Fruit fly (Drosophila melanogaster) whole organism, embryonic: ENCODE measurements around the gene CG32425.

Experiments
- ATbp ChIP-seq: fragments of 200-800 bp; sonication (Bioruptor generic); optimal IDR thresholded peaks from 2 replicates; lab custom pipeline; 2017; ENCODE audit warnings: missing biosample characterization, mild to moderate bottlenecking, missing genetic modification characterization, missing genetic modification reagents
- Abd-B ChIP-seq: fragments of 200-800 bp; sonication (Bioruptor generic); optimal IDR thresholded peaks from 2 replicates; lab custom pipeline; 2018; ENCODE audit warnings: missing biosample characterization, mild to moderate bottlenecking, missing genetic modification characterization, moderate library complexity
- CG10959 ChIP-seq: fragments of 200-800 bp; sonication (Bioruptor generic); IDR thresholded peaks from 2 replicates; pipeline ENCODE4 v1.3.6; 2022; ENCODE audit warnings: missing biosample characterization, missing genetic modification characterization
- CG11398 ChIP-seq: fragments of 200-800 bp; sonication (Bioruptor generic); optimal IDR thresholded peaks from 2 replicates; lab custom pipeline; 2016; ENCODE audit warnings: missing biosample characterization, missing genetic modification characterization
- CG12236 ChIP-seq: fragments of 200-800 bp; sonication (Bioruptor generic); optimal IDR thresholded peaks from 2 replicates; lab custom pipeline; 2016; ENCODE audit warnings: missing biosample characterization, missing genetic modification characterization
- CG12942 ChIP-seq: fragments of 200-800 bp; sonication (Bioruptor generic); optimal IDR thresholded peaks from 3 replicates; lab custom pipeline; 2016; ENCODE audit warnings: missing biosample characterization, missing genetic modification characterization
- CG14014 ChIP-seq: fragments of 200-800 bp; sonication (Bioruptor generic); IDR thresholded peaks from 2 replicates; pipeline ENCODE4 v1.3.6; 2022; ENCODE audit warnings: missing biosample characterization, missing genetic modification characterization
- CG18476 ChIP-seq: fragments of 200-800 bp; sonication (Bioruptor generic); optimal IDR thresholded peaks from 2 replicates; lab custom pipeline; 2016; ENCODE audit warnings: missing biosample characterization, mild to moderate bottlenecking, missing genetic modification characterization
- CG2116 ChIP-seq: fragments of 200-800 bp; sonication (Bioruptor generic); optimal IDR thresholded peaks from 3 replicates; lab custom pipeline; 2018; ENCODE audit warnings: missing biosample characterization, mild to moderate bottlenecking, missing genetic modification characterization
- CG2678 ChIP-seq: fragments of 200-800 bp; sonication (Bioruptor generic); optimal IDR thresholded peaks from 3 replicates; lab custom pipeline; 2019; ENCODE audit warnings: missing biosample characterization, mild to moderate bottlenecking, missing genetic modification characterization, moderate library complexity
- CG3163 ChIP-seq: fragments of 200-800 bp; sonication (Bioruptor generic); optimal IDR thresholded peaks from 3 replicates; lab custom pipeline; 2016; ENCODE audit warnings: missing biosample characterization, missing genetic modification characterization
- CG32532 ChIP-seq: fragments of 200-800 bp; sonication (Bioruptor generic); IDR thresholded peaks from 2 replicates; pipeline ENCODE4 v1.3.6; 2022; ENCODE audit warnings: missing biosample characterization, missing genetic modification characterization
- CG32772 ChIP-seq: fragments of 200-800 bp; sonication (Bioruptor generic); IDR thresholded peaks from 2 replicates; pipeline ENCODE4 v1.3.6; 2022; ENCODE audit warnings: missing biosample characterization, missing genetic modification characterization
- CG3847 ChIP-seq: fragments of 200-800 bp; sonication (Bioruptor generic); IDR thresholded peaks from 2 replicates; pipeline ENCODE4 v1.3.6; 2022; ENCODE audit warnings: missing biosample characterization, missing genetic modification characterization
- CG4404 ChIP-seq: fragments of 200-800 bp; sonication (Bioruptor generic); IDR thresholded peaks from 2 replicates; pipeline ENCODE4 v1.3.6; 2022; ENCODE audit warnings: missing biosample characterization, missing genetic modification characterization
- CG5953 ChIP-seq: fragments of 200-800 bp; sonication (Bioruptor generic); IDR thresholded peaks from 2 replicates; pipeline ENCODE4 v1.3.6; 2022; ENCODE audit warnings: missing biosample characterization, missing genetic modification characterization
- CG6854 ChIP-seq: fragments of 200-800 bp; sonication (Bioruptor generic); optimal IDR thresholded peaks from 3 replicates; lab custom pipeline; 2017; ENCODE audit warnings: missing biosample characterization, mild to moderate bottlenecking, missing genetic modification characterization
- Chrac-16 ChIP-seq: fragments of 200-800 bp; sonication (Bioruptor generic); optimal IDR thresholded peaks from 3 replicates; lab custom pipeline; 2016; ENCODE audit warnings: missing biosample characterization, missing genetic modification characterization
- D19B ChIP-seq: fragments of 200-800 bp; sonication (Bioruptor generic); optimal IDR thresholded peaks from 2 replicates; lab custom pipeline; 2017; ENCODE audit warnings: missing biosample characterization, mild to moderate bottlenecking, missing genetic modification characterization
- Dbx ChIP-seq: fragments of 200-800 bp; sonication (Bioruptor generic); IDR thresholded peaks from 3 replicates; pipeline ENCODE4 v1.3.6; 2022; ENCODE audit warnings: missing biosample characterization, missing genetic modification characterization
- E2f1 ChIP-seq: fragments of 200-800 bp; sonication (Bioruptor generic); IDR thresholded peaks from 2 replicates; pipeline ENCODE4 v1.3.6; 2022; ENCODE audit warnings: missing biosample characterization, missing genetic modification characterization
- HLH3B ChIP-seq: fragments of 200-800 bp; sonication (Bioruptor generic); IDR thresholded peaks from 2 replicates; pipeline ENCODE4 v1.3.6; 2022; ENCODE audit warnings: missing biosample characterization, missing genetic modification characterization
- Hr39 ChIP-seq: fragments of >200 bp; optimal IDR thresholded peaks from 2 replicates; lab custom pipeline; 2017
- Jarid2 ChIP-seq: fragments of 200-800 bp; sonication (Bioruptor generic); optimal IDR thresholded peaks from 3 replicates; lab custom pipeline; 2017; ENCODE audit warnings: mild to moderate bottlenecking, missing biosample characterization, missing genetic modification reagents, missing genetic modification characterization
- Mad ChIP-seq: fragments of 200-800 bp; sonication (Bioruptor generic); optimal IDR thresholded peaks from 2 replicates; lab custom pipeline; 2016; ENCODE audit warnings: missing biosample characterization, missing genetic modification characterization
- Max ChIP-seq: fragments of 200-800 bp; sonication (Bioruptor generic); optimal IDR thresholded peaks from 2 replicates; lab custom pipeline; 2016; ENCODE audit warnings: missing biosample characterization, mild to moderate bottlenecking, missing genetic modification characterization
- Mes4 ChIP-seq: fragments of 200-800 bp; sonication (Bioruptor generic); optimal IDR thresholded peaks from 2 replicates; lab custom pipeline; 2016; ENCODE audit warnings: missing biosample characterization, missing genetic modification characterization
- Neu2 ChIP-seq: fragments of 200-800 bp; sonication (Bioruptor generic); optimal IDR thresholded peaks from 3 replicates; lab custom pipeline; 2016; ENCODE audit warnings: missing biosample characterization, missing genetic modification characterization, borderline replicate concordance
- Nf-YA ChIP-seq: fragments of 200-800 bp; sonication (Bioruptor generic); IDR thresholded peaks from 2 replicates; pipeline ENCODE4 v1.3.6; 2022; ENCODE audit warnings: missing biosample characterization, missing genetic modification characterization
- PHDP ChIP-seq: fragments of 200-800 bp; sonication (Bioruptor generic); optimal IDR thresholded peaks from 3 replicates; lab custom pipeline; 2018; ENCODE audit warnings: missing biosample characterization, mild to moderate bottlenecking, missing genetic modification characterization, moderate library complexity
- Spps ChIP-seq: fragments of 200-800 bp; sonication (Bioruptor generic); optimal IDR thresholded peaks from 2 replicates; lab custom pipeline; 2018; ENCODE audit warnings: missing biosample characterization, mild to moderate bottlenecking, missing genetic modification characterization
- Sry-β ChIP-seq: fragments of 200-800 bp; sonication (Bioruptor generic); optimal IDR thresholded peaks from 2 replicates; lab custom pipeline; 2018; ENCODE audit warnings: missing biosample characterization, mild to moderate bottlenecking, missing genetic modification characterization, moderate library complexity
- Tbp ChIP-seq: fragments of >200 bp; optimal IDR thresholded peaks from 2 replicates; lab custom pipeline; 2018; ENCODE audit warnings: missing biosample characterization, missing genetic modification characterization
- Xrp1 ChIP-seq: fragments of 200-800 bp; sonication (Bioruptor generic); IDR thresholded peaks from 2 replicates; pipeline ENCODE4 v1.3.6; 2022; ENCODE audit warnings: missing biosample characterization, missing genetic modification characterization
- bbx ChIP-seq: fragments of 200-800 bp; sonication (Bioruptor generic); IDR thresholded peaks from 2 replicates; pipeline ENCODE4 v1.3.6; 2022; ENCODE audit warnings: missing biosample characterization, missing genetic modification characterization; ENCODE audit not compliant: partially characterized antibody
- br ChIP-seq: fragments of >200 bp; optimal IDR thresholded peaks from 2 replicates; lab custom pipeline; 2017
- btn ChIP-seq: fragments of 200-800 bp; sonication (Bioruptor generic); optimal IDR thresholded peaks from 2 replicates; lab custom pipeline; 2016; ENCODE audit warnings: missing biosample characterization, missing genetic modification characterization
- chm ChIP-seq: fragments of 200-800 bp; sonication (Bioruptor generic); IDR thresholded peaks from 2 replicates; pipeline ENCODE4 v1.3.6; 2022; ENCODE audit warnings: missing biosample characterization, missing genetic modification characterization
- emc ChIP-seq: fragments of 200-800 bp; sonication (Bioruptor generic); optimal IDR thresholded peaks from 2 replicates; lab custom pipeline; 2016; ENCODE audit warnings: missing biosample characterization, missing genetic modification characterization
- ems ChIP-seq: fragments of 200-800 bp; sonication (Bioruptor generic); optimal IDR thresholded peaks from 3 replicates; lab custom pipeline; 2016; ENCODE audit warnings: missing biosample characterization, missing genetic modification characterization
- gcm ChIP-seq: fragments of 200-800 bp; sonication (Bioruptor generic); optimal IDR thresholded peaks from 2 replicates; lab custom pipeline; 2019; ENCODE audit warnings: missing biosample characterization, mild to moderate bottlenecking, missing genetic modification characterization, moderate library complexity
- kah ChIP-seq: fragments of 200-800 bp; sonication (Bioruptor generic); optimal IDR thresholded peaks from 2 replicates; lab custom pipeline; 2018; ENCODE audit warnings: missing biosample characterization, mild to moderate bottlenecking, missing genetic modification characterization
- lbe ChIP-seq: fragments of 200-800 bp; sonication (Bioruptor generic); optimal IDR thresholded peaks from 2 replicates; lab custom pipeline; 2016; ENCODE audit warnings: missing biosample characterization, mild to moderate bottlenecking, missing genetic modification characterization
- lmd ChIP-seq: fragments of 200-800 bp; sonication (Bioruptor generic); IDR thresholded peaks from 2 replicates; pipeline ENCODE4 v1.3.6; 2022; ENCODE audit warnings: missing biosample characterization, missing genetic modification characterization
- oc ChIP-seq: fragments of 200-800 bp; sonication (Bioruptor generic); optimal IDR thresholded peaks from 2 replicates; lab custom pipeline; 2018; ENCODE audit warnings: missing biosample characterization, mild to moderate bottlenecking, missing genetic modification characterization, moderate library complexity
- peb ChIP-seq: fragments of 200-800 bp; sonication (Bioruptor generic); IDR thresholded peaks from 2 replicates; pipeline ENCODE4 v1.3.6; 2022; ENCODE audit warnings: missing biosample characterization, missing genetic modification characterization
- pita ChIP-seq: fragments of 200-800 bp; sonication (Bioruptor generic); optimal IDR thresholded peaks from 2 replicates; lab custom pipeline; 2017; ENCODE audit warnings: missing biosample characterization, mild to moderate bottlenecking, missing genetic modification characterization
- sob ChIP-seq: fragments of 200-800 bp; sonication (Bioruptor generic); IDR thresholded peaks from 2 replicates; pipeline ENCODE4 v1.3.6; 2022; ENCODE audit warnings: missing biosample characterization, missing genetic modification characterization
- tgo ChIP-seq: fragments of 200-800 bp; sonication (Bioruptor generic); IDR thresholded peaks from 3 replicates; pipeline ENCODE4 v1.3.6; 2022; ENCODE audit warnings: missing biosample characterization, missing genetic modification characterization
- toy ChIP-seq: fragments of 200-800 bp; sonication (Bioruptor generic); IDR thresholded peaks from 2 replicates; pipeline ENCODE4 v1.3.6; 2022; ENCODE audit warnings: missing biosample characterization, missing genetic modification characterization
- trem ChIP-seq: fragments of 200-800 bp; optimal IDR thresholded peaks from 3 replicates; lab custom pipeline; 2019; ENCODE audit warnings: missing biosample characterization, mild to moderate bottlenecking, missing genetic modification characterization, moderate library complexity
- zf30C ChIP-seq: fragments of 200-800 bp; sonication (Bioruptor generic); optimal IDR thresholded peaks from 3 replicates; lab custom pipeline; 2018; ENCODE audit warnings: missing biosample characterization, mild to moderate bottlenecking, missing genetic modification characterization

Gene CG32425

DNA sequence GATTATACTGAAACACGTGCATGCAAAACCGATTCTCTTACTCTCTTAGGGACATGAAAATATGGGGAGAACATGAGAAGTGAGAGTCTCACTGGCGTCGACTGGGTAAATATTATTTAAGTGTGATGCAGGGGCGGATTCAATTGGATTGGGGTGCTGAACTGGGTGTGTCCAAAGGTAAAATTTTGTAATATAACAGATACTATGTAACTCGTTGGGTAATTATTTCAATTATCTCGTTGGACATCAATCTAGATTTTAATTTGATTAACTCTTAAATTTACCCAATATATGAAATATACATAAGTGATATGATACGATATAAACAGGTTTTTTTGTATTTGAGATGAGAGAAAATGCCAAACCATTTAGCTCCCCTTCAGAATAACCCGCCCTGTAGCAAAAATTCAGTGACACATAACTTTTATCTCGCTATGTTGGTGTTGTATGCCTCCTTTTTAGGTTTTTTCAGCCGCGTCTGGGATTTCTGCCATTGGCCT lies 11.1 kb downstream of the CG32425 start (continued):
- TF ChIP-seq oc (tag; lab: Kevin White, UChicago) = peak; percentile 78
- TF ChIP-seq Dbx (GFP tag; lab: Robert Waterston, UW) = peak; percentile 98
- peak; percentile 88 for TF ChIP-seq CG3163 (GFP tag; lab: Kevin White, UChicago)
- peak; percentile 93 for TF ChIP-seq CG18476
- TF ChIP-seq Abd-B (GFP tag; lab: Kevin White, UChicago) = peak; percentile 96
- TF ChIP-seq CG12236 (GFP tag; lab: Kevin White, UChicago) = peak; percentile 40
- peak; percentile 94 for TF ChIP-seq Xrp1
- TF ChIP-seq Neu2 (GFP tag; lab: Kevin White, UChicago) = peak; percentile 64
- peak; percentile 82 for TF ChIP-seq CG12942 (GFP tag; lab: Kevin White, UChicago)
- no peak for TF ChIP-seq Hr39 (lab: Kevin White, UChicago)
- peak; percentile 93 for TF ChIP-seq Chrac-16
- TF ChIP-seq tgo (GFP tag; lab: Robert Waterston, UW) = peak; percentile 95
- peak; percentile 63 for TF ChIP-seq kah
- peak; percentile 21 for TF ChIP-seq btn (GFP tag; lab: Kevin White, UChicago)
- TF ChIP-seq chm (GFP tag; lab: Robert Waterston, UW) = peak; percentile 92
- TF ChIP-seq CG3847 (GFP tag; lab: Robert Waterston, UW) = peak; percentile 97
- no peak for TF ChIP-seq zf30C (GFP tag; lab: Kevin White, UChicago)
- TF ChIP-seq CG32772 (GFP tag; lab: Robert Waterston, UW) = peak; percentile 92
- peak; percentile 83 for TF ChIP-seq peb (GFP tag; lab: Robert Waterston, UW)
- no peak for TF ChIP-seq Tbp (GFP tag; lab: Kevin White, UChicago)
- peak; percentile 90; the same call in 1 of the 2 replicates for TF ChIP-seq HLH3B (GFP tag; lab: Robert Waterston, UW)
- TF ChIP-seq trem (tag; lab: Kevin White, UChicago) = peak; percentile 46
- no peak for TF ChIP-seq pita (GFP tag; lab: Kevin White, UChicago)
- TF ChIP-seq CG11398 (GFP tag; lab: Kevin White, UChicago) = peak; percentile 83
- peak; percentile 91 for TF ChIP-seq D19B (GFP tag; lab: Kevin White, UChicago)
- peak; percentile 96 for TF ChIP-seq PHDP (tag; lab: Kevin White, UChicago)
- TF ChIP-seq CG32532 (GFP tag; lab: Robert Waterston, UW) = peak; percentile 98
- TF ChIP-seq CG4404 = peak; percentile 96
- peak; percentile 78 for TF ChIP-seq CG5953
- peak; percentile 95 for TF ChIP-seq CG14014 (GFP tag; lab: Robert Waterston, UW)
- peak; percentile 81 for TF ChIP-seq lbe (GFP tag; lab: Kevin White, UChicago)
- peak; percentile 57; the same call in 1 of the 2 replicates for TF ChIP-seq Nf-YA (GFP tag; lab: Robert Waterston, UW)
- TF ChIP-seq CG6854 (GFP tag; lab: Kevin White, UChicago) = peak; percentile 85
- TF ChIP-seq br (lab: Kevin White, UChicago) = no peak
- TF ChIP-seq Mad = peak; percentile 90
- peak; percentile 72 for TF ChIP-seq ATbp (GFP tag; lab: Kevin White, UChicago)
- peak; percentile 74 for TF ChIP-seq Jarid2 (GFP tag; lab: Kevin White, UChicago)
- peak; percentile 15 for TF ChIP-seq Sry-β (GFP tag; lab: Kevin White, UChicago)
- TF ChIP-seq CG2678 (tag; lab: Kevin White, UChicago) = peak; percentile 98
- TF ChIP-seq emc (GFP tag; lab: Kevin White, UChicago) = peak; percentile 91
- peak; percentile 91 for TF ChIP-seq E2f1
- peak; percentile 77 for TF ChIP-seq Mes4 (GFP tag; lab: Kevin White, UChicago)
- peak; percentile 53 for TF ChIP-seq CG2116
- TF ChIP-seq ems (GFP tag; lab: Kevin White, UChicago) = peak; percentile 92
- peak; percentile 96 for TF ChIP-seq lmd (GFP tag; lab: Robert Waterston, UW)
- TF ChIP-seq Max (GFP tag; lab: Kevin White, UChicago) = peak; percentile 91
- peak; percentile 96 for TF ChIP-seq sob
- TF ChIP-seq gcm (GFP tag; lab: Kevin White, UChicago) = peak; percentile 68
- TF ChIP-seq toy (GFP tag; lab: Robert Waterston, UW) = no peak; the same call in 1 of the 2 replicates
- TF ChIP-seq CG10959 = peak; percentile 83
- TF ChIP-seq bbx = no peak
- peak; percentile 66 for TF ChIP-seq Spps (tag; lab: Kevin White, UChicago)
